Fruit fly (Drosophila melanogaster): Measurements from ENCODE around the gene CG8136.

dm6 chr3R:8680611-8681010 lies 40.6 kb upstream of the CG8136 start:
- TF ChIP-seq CG4318 (GFP tag; optimal IDR thresholded peaks at IDR 0.05) (no peak), esn (GFP tag; optimal IDR thresholded peaks at IDR 0.05) (no peak), fd59A (GFP tag; optimal IDR thresholded peaks at IDR 0.05) (no peak), OdsH (GFP tag; optimal IDR thresholded peaks at IDR 0.05) (no peak), cyc (GFP tag; optimal IDR thresholded peaks at IDR 0.05) (no peak), CG31627 (GFP tag; optimal IDR thresholded peaks at IDR 0.05) (no peak), Sox15 (GFP tag; optimal IDR thresholded peaks at IDR 0.05) (no peak), CG6854 (GFP tag; optimal IDR thresholded peaks at IDR 0.05) (no peak), net (GFP tag; optimal IDR thresholded peaks at IDR 0.05) (no peak)
